Worm (Caenorhabditis elegans) whole organism, L3 larva: ENCODE measurements around the gene oac-29.

Experiments
- aly-2 ChIP-seq: fragments of 150-350 bp; optimal IDR thresholded peaks from 2 replicates; lab custom pipeline; 2014; ENCODE audit warnings: missing biosample characterization, missing genetic modification characterization
- ama-1 ChIP-seq: fragments of 150-350 bp; optimal IDR thresholded peaks from 2 replicates; lab custom pipeline; 2018
- ceh-16 ChIP-seq: sonication (generic microtip); optimal IDR thresholded peaks from 2 replicates; lab custom pipeline; 2017; ENCODE audit warnings: missing biosample characterization, missing genetic modification characterization
- ceh-28 ChIP-seq: fragments of 150-350 bp; optimal IDR thresholded peaks from 2 replicates; lab custom pipeline; 2014; ENCODE audit warnings: missing biosample characterization, missing genetic modification reagents, missing genetic modification characterization
- ceh-82 ChIP-seq: fragments of 150-350 bp; optimal IDR thresholded peaks from 2 replicates; lab custom pipeline; 2014; ENCODE audit warnings: missing biosample characterization, missing genetic modification characterization
- ceh-9 ChIP-seq: sonication (generic microtip); optimal IDR thresholded peaks from 2 replicates; lab custom pipeline; 2018; ENCODE audit warnings: missing biosample characterization, missing genetic modification characterization
- daf-12 ChIP-seq: fragments of 150-350 bp; optimal IDR thresholded peaks from 2 replicates; lab custom pipeline; 2014; ENCODE audit warnings: missing biosample characterization, missing genetic modification reagents, missing genetic modification characterization
- egl-5 ChIP-seq: fragments of 150-350 bp; optimal IDR thresholded peaks from 2 replicates; lab custom pipeline; 2017; ENCODE audit warnings: missing biosample characterization, missing genetic modification reagents, missing genetic modification characterization, inconsistent platforms
- elt-1 ChIP-seq: fragments of 150-350 bp; optimal IDR thresholded peaks from 2 replicates; lab custom pipeline; 2014; ENCODE audit warnings: missing biosample characterization, missing genetic modification characterization
- elt-2 ChIP-seq: sonication (generic microtip); optimal IDR thresholded peaks from 2 replicates; lab custom pipeline; 2016; ENCODE audit warnings: missing genetic modification reagents, mild to moderate bottlenecking, missing genetic modification characterization, missing compliant biosample characterization
- elt-3 ChIP-seq, 3 experiments: fragments of 150-350 bp in 1 of 3; sonication (generic microtip) in 2 of 3; optimal IDR thresholded peaks; 2 replicates in 2 of 3; 4 replicates in 1 of 3; lab custom pipeline; 2014 to 2017; ENCODE audit warnings: missing biosample characterization in 3 of 3, missing genetic modification characterization in 3 of 3
- eor-1 ChIP-seq, 2 experiments: fragments of 150-350 bp; optimal IDR thresholded peaks; 2 replicates each; lab custom pipeline; 2014 to 2018; ENCODE audit warnings: missing biosample characterization in 2 of 2, missing genetic modification characterization in 2 of 2
- fkh-2 ChIP-seq: fragments of 150-350 bp; optimal IDR thresholded peaks from 2 replicates; lab custom pipeline; 2014; ENCODE audit warnings: missing biosample characterization, missing genetic modification reagents, missing genetic modification characterization
- fos-1 ChIP-seq: fragments of 150-350 bp; optimal IDR thresholded peaks from 2 replicates; lab custom pipeline; 2014; ENCODE audit warnings: missing biosample characterization, missing genetic modification characterization
- jun-1 ChIP-seq: fragments of 150-350 bp; optimal IDR thresholded peaks from 2 replicates; lab custom pipeline; 2014; ENCODE audit warnings: missing biosample characterization, missing genetic modification reagents, missing genetic modification characterization
- lin-39 ChIP-seq: fragments of 150-350 bp; optimal IDR thresholded peaks from 2 replicates; lab custom pipeline; 2018; ENCODE audit warnings: missing biosample characterization, missing genetic modification reagents, missing genetic modification characterization
- mdl-1 ChIP-seq: fragments of 150-350 bp; optimal IDR thresholded peaks from 2 replicates; lab custom pipeline; 2014; ENCODE audit warnings: missing biosample characterization, missing genetic modification characterization
- mml-1 ChIP-seq: fragments of 150-350 bp; sonication (generic microtip); optimal IDR thresholded peaks from 3 replicates; lab custom pipeline; 2014; ENCODE audit warnings: missing biosample characterization, missing genetic modification characterization
- nfya-1 ChIP-seq: sonication (generic microtip); optimal IDR thresholded peaks from 2 replicates; lab custom pipeline; 2017; ENCODE audit warnings: missing genetic modification characterization, mild to moderate bottlenecking, missing compliant biosample characterization, antibody characterized with exemption, moderate library complexity; ENCODE audit not compliant: insufficient read depth
- nhr-11 ChIP-seq: fragments of 150-350 bp; optimal IDR thresholded peaks from 2 replicates; lab custom pipeline; 2014; ENCODE audit warnings: missing biosample characterization, missing genetic modification characterization
- nhr-12 ChIP-seq: fragments of 150-350 bp; optimal IDR thresholded peaks from 2 replicates; lab custom pipeline; 2014; ENCODE audit warnings: missing biosample characterization, missing genetic modification characterization
- nhr-23 ChIP-seq: fragments of 150-350 bp; optimal IDR thresholded peaks from 2 replicates; lab custom pipeline; 2014; ENCODE audit warnings: missing biosample characterization, missing genetic modification reagents, missing genetic modification characterization
- nhr-237 ChIP-seq: fragments of 150-350 bp; optimal IDR thresholded peaks from 2 replicates; lab custom pipeline; 2014; ENCODE audit warnings: missing biosample characterization, missing genetic modification characterization
- nhr-25 ChIP-seq: sonication (generic microtip); optimal IDR thresholded peaks from 2 replicates; lab custom pipeline; 2017; ENCODE audit warnings: missing biosample characterization, missing genetic modification characterization
- nhr-28 ChIP-seq: fragments of 150-350 bp; optimal IDR thresholded peaks from 2 replicates; lab custom pipeline; 2014; ENCODE audit warnings: missing biosample characterization, missing genetic modification characterization
- nhr-43 ChIP-seq: sonication (generic microtip); optimal IDR thresholded peaks from 2 replicates; lab custom pipeline; 2016; ENCODE audit warnings: mild to moderate bottlenecking, missing genetic modification characterization, missing compliant biosample characterization; ENCODE audit not compliant: poor library complexity, severe bottlenecking
- nhr-76 ChIP-seq: fragments of 150-350 bp; sonication (generic microtip); optimal IDR thresholded peaks from 5 replicates; lab custom pipeline; 2014; ENCODE audit warnings: missing biosample characterization, missing genetic modification characterization
- nhr-77 ChIP-seq: fragments of 150-350 bp; optimal IDR thresholded peaks from 2 replicates; lab custom pipeline; 2014; ENCODE audit warnings: missing biosample characterization, missing genetic modification characterization
- pha-4 ChIP-seq: fragments of 150-350 bp; optimal IDR thresholded peaks from 2 replicates; lab custom pipeline; 2014; ENCODE audit warnings: missing biosample characterization, missing genetic modification reagents, missing genetic modification characterization
- pqm-1 ChIP-seq: fragments of 150-350 bp; optimal IDR thresholded peaks from 2 replicates; lab custom pipeline; 2017; ENCODE audit warnings: missing biosample characterization, missing genetic modification characterization, inconsistent platforms
- sea-2 ChIP-seq: fragments of 150-350 bp; sonication (generic microtip); optimal IDR thresholded peaks from 4 replicates; lab custom pipeline; 2014; ENCODE audit warnings: missing biosample characterization, missing genetic modification reagents, missing genetic modification characterization
- skn-1 ChIP-seq: fragments of 150-350 bp; optimal IDR thresholded peaks from 2 replicates; lab custom pipeline; 2014; ENCODE audit warnings: missing biosample characterization, missing genetic modification characterization
- snpc-4 ChIP-seq: fragments of 150-350 bp; optimal IDR thresholded peaks from 2 replicates; lab custom pipeline; 2014; ENCODE audit warnings: missing biosample characterization, missing genetic modification characterization
- tbx-2 ChIP-seq: sonication (generic microtip); optimal IDR thresholded peaks from 2 replicates; lab custom pipeline; 2016; ENCODE audit warnings: mild to moderate bottlenecking, missing genetic modification characterization, missing compliant biosample characterization
- unc-39 ChIP-seq: sonication (generic microtip); optimal IDR thresholded peaks from 4 replicates; lab custom pipeline; 2017; ENCODE audit warnings: missing biosample characterization, missing genetic modification characterization
- unc-62 ChIP-seq: fragments of 150-350 bp; sonication (generic microtip); optimal IDR thresholded peaks from 4 replicates; lab custom pipeline; 2014; ENCODE audit warnings: missing biosample characterization, missing genetic modification reagents, missing genetic modification characterization
- zag-1 ChIP-seq: fragments of 150-350 bp; optimal IDR thresholded peaks from 2 replicates; lab custom pipeline; 2014; ENCODE audit warnings: missing biosample characterization, missing genetic modification characterization
- ztf-11 ChIP-seq: fragments of 150-350 bp; optimal IDR thresholded peaks from 2 replicates; lab custom pipeline; 2014; ENCODE audit warnings: missing biosample characterization, missing genetic modification characterization

oac-29 gene

DNA sequence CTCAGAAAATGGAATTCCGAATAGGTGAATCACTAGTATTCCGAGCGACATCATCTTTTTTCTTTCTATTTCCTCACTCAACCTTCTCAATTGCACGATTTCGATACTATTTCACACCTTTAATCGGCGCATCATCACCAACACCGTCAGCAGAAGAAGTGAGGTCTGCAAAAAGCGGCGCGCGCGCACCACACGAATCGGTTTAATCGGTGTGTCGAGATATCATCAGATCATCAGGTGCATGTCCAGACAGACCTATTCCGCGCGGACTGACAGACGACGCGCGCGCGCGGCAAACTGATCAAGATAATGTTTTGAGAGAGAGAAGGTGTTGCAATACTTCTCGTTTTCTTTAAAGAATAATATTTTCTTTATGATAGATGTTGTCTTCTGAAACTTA lies 25.0 kb upstream of the oac-29 start:
- peak; percentile 40 for TF ChIP-seq nhr-23 (tag; lab: Kevin White, UChicago)
- TF ChIP-seq nhr-43 (tag; lab: Kevin White, UChicago) = peak; percentile 60
- no peak for TF ChIP-seq fkh-2 (tag; lab: Kevin White, UChicago)
- TF ChIP-seq elt-1 (tag; lab: Kevin White, UChicago) = peak; percentile 61
- TF ChIP-seq nhr-25 (tag; lab: Kevin White, UChicago) = peak; percentile 52
- TF ChIP-seq, all 47 proteins: peak for 4

DNA sequence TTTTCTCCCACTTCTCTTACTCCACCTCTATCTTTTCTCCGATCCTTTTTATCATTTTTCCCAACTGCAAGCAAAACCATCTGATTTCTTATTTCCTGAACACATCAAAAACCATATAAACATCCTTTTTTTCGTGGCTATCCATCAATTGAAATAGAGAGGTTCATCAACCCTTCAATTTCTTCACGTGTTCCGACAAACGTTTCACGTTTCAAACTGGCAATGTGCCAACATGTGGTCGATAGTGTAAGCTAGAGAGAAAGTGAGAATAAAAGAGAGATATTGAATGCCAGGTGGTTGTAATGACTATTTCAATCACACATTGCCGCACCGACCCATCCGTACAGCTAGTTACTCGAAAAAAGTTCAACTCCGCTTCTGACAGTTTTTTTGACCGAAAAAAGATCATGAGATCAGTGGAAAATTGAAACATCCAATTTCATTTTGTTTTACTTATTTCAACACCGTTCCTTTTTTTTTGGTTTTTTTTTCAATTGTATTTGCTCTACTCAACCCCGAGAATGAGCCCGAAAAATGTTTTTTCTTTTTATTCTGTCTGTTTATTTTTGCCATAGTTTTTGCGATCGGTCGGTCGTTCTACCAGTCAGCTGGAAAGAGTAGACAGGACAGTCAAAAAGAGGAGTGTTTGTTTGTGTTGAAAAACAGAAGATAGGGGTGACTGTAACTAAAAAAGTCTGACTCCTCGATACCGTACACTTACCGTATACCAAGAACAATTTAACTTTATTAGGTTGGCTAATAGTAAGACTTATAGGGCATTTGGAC lies 23.3 kb upstream of the oac-29 start:
- no peak for TF ChIP-seq nhr-11 (tag; lab: Kevin White, UChicago)
- TF ChIP-seq ama-1 = no peak
- TF ChIP-seq ceh-28 (tag; lab: Kevin White, UChicago) = no peak
- peak; percentile 73 for TF ChIP-seq pha-4 (tag; lab: Kevin White, UChicago)
- TF ChIP-seq lin-39 (tag; lab: Kevin White, UChicago) = peak; percentile 45
- no peak for TF ChIP-seq elt-3 (tag; optimal IDR thresholded peaks at IDR 0.05; lab: Kevin White, UChicago)
- peak; percentile 48 for TF ChIP-seq nhr-43 (tag; lab: Kevin White, UChicago)
- TF ChIP-seq nhr-76 (tag; lab: Kevin White, UChicago) = no peak
- TF ChIP-seq nfya-1 = peak; percentile 6
- TF ChIP-seq egl-5 = peak; percentile 51
- TF ChIP-seq nhr-77 (tag; lab: Kevin White, UChicago) = no peak
- TF ChIP-seq fos-1 = no peak
- TF ChIP-seq ceh-9 (tag; lab: Kevin White, UChicago) = no peak
- TF ChIP-seq sea-2 (GFP tag; lab: Kevin White, UChicago) = no peak
- TF ChIP-seq ceh-16 (tag; lab: Kevin White, UChicago) = no peak
- no peak for TF ChIP-seq daf-12
- TF ChIP-seq unc-39 = no peak
- TF ChIP-seq unc-62 (GFP tag; lab: Kevin White, UChicago) = peak; percentile 24
- no peak for TF ChIP-seq nhr-28
- TF ChIP-seq snpc-4 (tag; lab: Kevin White, UChicago) = no peak
- peak; percentile 25 for TF ChIP-seq nhr-23 (tag; lab: Kevin White, UChicago)
- TF ChIP-seq pqm-1 (tag; lab: Kevin White, UChicago) = no peak

DNA sequence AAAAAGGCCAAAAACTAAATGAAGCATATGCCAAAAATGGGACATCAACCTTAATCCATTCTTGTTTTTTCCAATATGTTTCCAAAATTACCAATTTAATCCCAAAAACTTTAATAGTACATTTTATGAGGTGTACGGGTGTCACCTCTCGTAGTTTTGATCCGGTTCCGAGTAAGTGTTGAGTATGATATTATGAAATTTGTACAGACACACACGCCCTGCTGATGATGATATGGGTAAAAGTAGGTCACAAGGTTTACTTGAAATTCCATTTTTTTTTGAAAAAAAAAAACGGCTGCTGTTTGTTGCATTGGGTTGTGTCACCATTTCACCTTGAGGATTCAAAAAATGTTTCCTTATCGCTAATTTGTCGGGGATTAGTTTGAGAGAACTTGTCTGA lies 22.4 kb upstream of the oac-29 start:
- TF ChIP-seq eor-1 (tag; optimal IDR thresholded peaks at IDR 0.05; lab: Kevin White, UChicago) = no peak
- TF ChIP-seq nhr-237 (tag; lab: Kevin White, UChicago) = no peak
- no peak for TF ChIP-seq unc-39
- TF ChIP-seq nhr-28 = no peak
- no peak for TF ChIP-seq nhr-77 (tag; lab: Kevin White, UChicago)
- TF ChIP-seq elt-3 (tag; optimal IDR thresholded peaks at IDR 0.05; lab: Kevin White, UChicago) = peak in 1 of 3 experiments; percentile 46
- TF ChIP-seq zag-1 (tag; lab: Kevin White, UChicago) = no peak
- no peak for TF ChIP-seq nfya-1
- no peak for TF ChIP-seq fos-1
- peak; percentile 6 for TF ChIP-seq nhr-25 (tag; lab: Kevin White, UChicago)
- no peak for TF ChIP-seq nhr-11 (tag; lab: Kevin White, UChicago)
- no peak for TF ChIP-seq fkh-2 (tag; lab: Kevin White, UChicago)
- no peak for TF ChIP-seq ztf-11
- TF ChIP-seq mdl-1 (tag; lab: Kevin White, UChicago) = no peak
- TF ChIP-seq elt-1 (tag; lab: Kevin White, UChicago) = no peak
- no peak for TF ChIP-seq pha-4 (tag; lab: Kevin White, UChicago)
- TF ChIP-seq elt-2 (tag; lab: Kevin White, UChicago) = no peak
- peak; percentile 10 for TF ChIP-seq nhr-23 (tag; lab: Kevin White, UChicago)
- TF ChIP-seq nhr-12 (tag; lab: Kevin White, UChicago) = no peak
- no peak for TF ChIP-seq skn-1 (tag; lab: Kevin White, UChicago)
- no peak for TF ChIP-seq egl-5
- TF ChIP-seq ceh-82 (tag; lab: Kevin White, UChicago) = no peak
- TF ChIP-seq jun-1 (tag; lab: Kevin White, UChicago) = no peak
- no peak for TF ChIP-seq aly-2 (tag; lab: Kevin White, UChicago)
- TF ChIP-seq tbx-2 = no peak
- no peak for TF ChIP-seq mml-1
